Fruit fly (Drosophila melanogaster): ENCODE results near the gene gukh.

dm6 chr3R:18949896-18950295 is 33.9 kb upstream of the gukh start, which contains the start of gene CG43732:
- TF ChIP-seq Pif1A (GFP tag; optimal IDR thresholded peaks at IDR 0.05) (no peak), CG32121 (GFP tag; IDR thresholded peaks at IDR 0.05) (no peak), CG12605 (GFP tag; IDR thresholded peaks at IDR 0.05) (no peak), fd96Ca (GFP tag; IDR thresholded peaks at IDR 0.05) (no peak), CG17806 (tag; optimal IDR thresholded peaks at IDR 0.05) (no peak), CG10348 (GFP tag; IDR thresholded peaks at IDR 0.05) (no peak), Snoo (tag; optimal IDR thresholded peaks at IDR 0.05) (no peak), Pif1B (GFP tag; optimal IDR thresholded peaks at IDR 0.05) (no peak), EcR (GFP tag; optimal IDR thresholded peaks at IDR 0.05) (no peak), gl (tag; optimal IDR thresholded peaks at IDR 0.05) (no peak), CG14655 (GFP tag; optimal IDR thresholded peaks at IDR 0.05) (no peak), Ets98B (GFP tag; IDR thresholded peaks at IDR 0.05) (no peak), CG13204 (GFP tag; optimal IDR thresholded peaks at IDR 0.05) (no peak), CG15710 (tag; optimal IDR thresholded peaks at IDR 0.05) (no peak)
